Worm (Caenorhabditis elegans) whole organism, young adult: Measurements from ENCODE around the gene twk-17.

ENCODE experiments used
- B0019.2 ChIP-seq: fragments of 200-800 bp; sonication (Bioruptor generic); conservative IDR thresholded peaks from 2 replicates; pipeline ENCODE4 v1.3.6; 2022; ENCODE audit warnings: missing genetic modification reagents, missing genetic modification characterization, missing compliant biosample characterization
- F23B12.7 ChIP-seq: sonication (generic microtip); optimal IDR thresholded peaks from 2 replicates; lab custom pipeline; 2017; ENCODE audit warnings: missing genetic modification characterization, mild to moderate bottlenecking, missing compliant biosample characterization, antibody characterized with exemption, moderate library complexity; ENCODE audit not compliant: insufficient read depth
- F33H1.4 ChIP-seq: fragments of 200-800 bp; sonication (Bioruptor generic); IDR thresholded peaks from 2 replicates; pipeline ENCODE4 v1.3.6; 2022; ENCODE audit warnings: missing genetic modification reagents, missing genetic modification characterization, missing compliant biosample characterization
- F52B5.7 ChIP-seq: sonication (generic microtip); optimal IDR thresholded peaks from 2 replicates; lab custom pipeline; 2016; ENCODE audit warnings: mild to moderate bottlenecking, missing genetic modification characterization, missing compliant biosample characterization
- F55B11.4 ChIP-seq: sonication (generic microtip); optimal IDR thresholded peaks from 2 replicates; lab custom pipeline; 2016; ENCODE audit warnings: missing compliant biosample characterization, missing genetic modification characterization, borderline replicate concordance; ENCODE audit not compliant: insufficient read depth
- K11D2.4 ChIP-seq: fragments of 200-800 bp; sonication (Bioruptor generic); IDR thresholded peaks from 2 replicates; pipeline ENCODE4 v1.3.6; 2022; ENCODE audit warnings: missing genetic modification reagents, missing genetic modification characterization, missing compliant biosample characterization
- K12H6.12 ChIP-seq: fragments of 200-800 bp; sonication (Bioruptor generic); optimal IDR thresholded peaks from 2 replicates; lab custom pipeline; 2018; ENCODE audit warnings: mild to moderate bottlenecking, missing genetic modification characterization, missing compliant biosample characterization
- T26A5.8 ChIP-seq: sonication (generic microtip); optimal IDR thresholded peaks from 2 replicates; lab custom pipeline; 2016; ENCODE audit warnings: missing genetic modification characterization, missing compliant biosample characterization
- Y53G8AR.9 ChIP-seq: fragments of 200-800 bp; sonication (Bioruptor generic); conservative IDR thresholded peaks from 2 replicates; pipeline ENCODE4 v1.3.6; 2022; ENCODE audit warnings: missing genetic modification reagents, missing genetic modification characterization, missing compliant biosample characterization
- Y95B8A.8 ChIP-seq: fragments of 200-800 bp; sonication (Bioruptor generic); IDR thresholded peaks from 2 replicates; pipeline ENCODE4 v1.3.6; 2022; ENCODE audit warnings: missing genetic modification reagents, missing genetic modification characterization, missing compliant biosample characterization
- aptf-2 ChIP-seq: fragments of 200-800 bp; sonication (Bioruptor generic); conservative IDR thresholded peaks from 2 replicates; pipeline ENCODE4 v1.3.6; 2022; ENCODE audit warnings: missing genetic modification reagents, missing genetic modification characterization, missing compliant biosample characterization
- attf-6 ChIP-seq: fragments of 200-800 bp; sonication (Bioruptor generic); IDR thresholded peaks from 2 replicates; pipeline ENCODE4 v1.3.6; 2022; ENCODE audit warnings: missing genetic modification reagents, missing genetic modification characterization, missing compliant biosample characterization
- ccch-3 ChIP-seq: fragments of 200-800 bp; sonication (Bioruptor generic); optimal IDR thresholded peaks from 2 replicates; lab custom pipeline; 2018; ENCODE audit warnings: mild to moderate bottlenecking, missing genetic modification characterization, missing compliant biosample characterization
- ceh-58 ChIP-seq: fragments of 200-800 bp; sonication (Bioruptor generic); IDR thresholded peaks from 2 replicates; pipeline ENCODE4 v1.3.6; 2022; ENCODE audit warnings: missing genetic modification characterization, missing compliant biosample characterization
- dox-1 ChIP-seq: fragments of 200-800 bp; sonication (Bioruptor generic); IDR thresholded peaks from 2 replicates; pipeline ENCODE4 v1.3.6; 2022; ENCODE audit warnings: missing genetic modification reagents, missing genetic modification characterization, missing compliant biosample characterization
- dpff-1 ChIP-seq: sonication (generic microtip); optimal IDR thresholded peaks from 2 replicates; lab custom pipeline; 2017; ENCODE audit warnings: mild to moderate bottlenecking, missing genetic modification characterization, missing compliant biosample characterization
- egrh-3 ChIP-seq: fragments of 200-800 bp; sonication (Bioruptor generic); IDR thresholded peaks from 2 replicates; pipeline ENCODE4 v1.3.6; 2022; ENCODE audit warnings: missing genetic modification reagents, missing genetic modification characterization, missing compliant biosample characterization
- ekl-4 ChIP-seq: fragments of 200-800 bp; sonication (Bioruptor generic); IDR thresholded peaks from 2 replicates; pipeline ENCODE4 v1.3.6; 2022; ENCODE audit warnings: missing genetic modification reagents, missing genetic modification characterization, missing compliant biosample characterization
- gei-17 ChIP-seq: fragments of 200-800 bp; sonication (Bioruptor generic); optimal IDR thresholded peaks from 2 replicates; lab custom pipeline; 2018; ENCODE audit warnings: mild to moderate bottlenecking, missing genetic modification characterization, missing compliant biosample characterization
- him-1 ChIP-seq: sonication (generic microtip); optimal IDR thresholded peaks from 2 replicates; lab custom pipeline; 2016; ENCODE audit warnings: missing genotype, missing genetic modification reagents, missing genetic modification characterization, missing compliant biosample characterization
- hlh-12 ChIP-seq: sonication (generic microtip); optimal IDR thresholded peaks from 2 replicates; lab custom pipeline; 2016; ENCODE audit warnings: missing genetic modification characterization, missing compliant biosample characterization
- hmg-1.2 ChIP-seq: fragments of 200-800 bp; sonication (Bioruptor generic); IDR thresholded peaks from 2 replicates; pipeline ENCODE4 v1.3.6; 2022; ENCODE audit warnings: missing genetic modification reagents, missing genetic modification characterization, missing compliant biosample characterization
- lin-26 ChIP-seq: fragments of 200-800 bp; sonication (Bioruptor generic); IDR thresholded peaks from 2 replicates; pipeline ENCODE4 v1.3.6; 2022; ENCODE audit warnings: missing genetic modification reagents, missing genetic modification characterization, missing compliant biosample characterization
- lin-35 ChIP-seq, 3 experiments: fragments of 150-350 bp in 2 of 3; sonication (generic microtip) in 1 of 3; optimal IDR thresholded peaks; 2 replicates each; lab custom pipeline; 2014 to 2018; ENCODE audit warnings: missing biosample characterization in 3 of 3, missing genetic modification characterization in 3 of 3, missing genetic modification reagents in 3 of 3
- lir-1 ChIP-seq: fragments of 200-800 bp; sonication (Bioruptor generic); conservative IDR thresholded peaks from 2 replicates; pipeline ENCODE4 v1.3.6; 2022; ENCODE audit warnings: missing genetic modification reagents, missing genetic modification characterization, missing compliant biosample characterization
- lsy-27 ChIP-seq: sonication (generic microtip); optimal IDR thresholded peaks from 2 replicates; lab custom pipeline; 2017; ENCODE audit warnings: missing genetic modification characterization, mild to moderate bottlenecking, missing compliant biosample characterization, antibody characterized with exemption, missing genotype, borderline replicate concordance; ENCODE audit not compliant: insufficient read depth
- mcd-1 ChIP-seq: fragments of 200-800 bp; sonication (Bioruptor generic); IDR thresholded peaks from 2 replicates; pipeline ENCODE4 v1.3.6; 2022; ENCODE audit warnings: missing genetic modification reagents, missing genetic modification characterization, missing compliant biosample characterization
- mes-4 ChIP-seq: sonication (generic microtip); optimal IDR thresholded peaks from 2 replicates; lab custom pipeline; 2016; ENCODE audit warnings: missing genotype, missing genetic modification characterization, missing compliant biosample characterization
- nfya-2 ChIP-seq: fragments of 200-800 bp; sonication (Bioruptor generic); IDR thresholded peaks from 2 replicates; pipeline ENCODE4 v1.3.6; 2022; ENCODE audit warnings: missing genetic modification reagents, missing genetic modification characterization, missing compliant biosample characterization
- nhr-120 ChIP-seq: fragments of 200-800 bp; sonication (Bioruptor generic); IDR thresholded peaks from 2 replicates; pipeline ENCODE4 v1.3.6; 2022; ENCODE audit warnings: missing genetic modification characterization, missing compliant biosample characterization
- nhr-80 ChIP-seq: sonication (generic microtip); optimal IDR thresholded peaks from 2 replicates; lab custom pipeline; 2016; ENCODE audit warnings: missing genetic modification characterization, missing compliant biosample characterization
- pbrm-1 ChIP-seq: fragments of 200-800 bp; sonication (Bioruptor generic); IDR thresholded peaks from 2 replicates; pipeline ENCODE4 v1.3.6; 2022; ENCODE audit warnings: missing genetic modification reagents, missing genetic modification characterization, missing compliant biosample characterization
- pha-4 ChIP-seq: fragments of 150-350 bp; sonication (generic microtip); optimal IDR thresholded peaks from 2 replicates; lab custom pipeline; 2014; ENCODE audit warnings: missing biosample characterization, missing genetic modification reagents, missing genetic modification characterization
- rcor-1 ChIP-seq: fragments of 200-800 bp; sonication (Bioruptor generic); IDR thresholded peaks from 2 replicates; pipeline ENCODE4 v1.3.6; 2022; ENCODE audit warnings: missing genetic modification reagents, missing genetic modification characterization, missing compliant biosample characterization
- sdz-38 ChIP-seq: sonication (generic microtip); optimal IDR thresholded peaks from 2 replicates; lab custom pipeline; 2016; ENCODE audit warnings: missing genotype, missing genetic modification characterization, missing compliant biosample characterization
- snpc-1.1 ChIP-seq: sonication (generic microtip); optimal IDR thresholded peaks from 2 replicates; lab custom pipeline; 2017; ENCODE audit warnings: missing genetic modification characterization, mild to moderate bottlenecking, missing compliant biosample characterization, antibody characterized with exemption, moderate library complexity, missing genotype, missing genetic modification reagents; ENCODE audit not compliant: insufficient read depth
- snpc-3.4 ChIP-seq: sonication (generic microtip); optimal IDR thresholded peaks from 2 replicates; lab custom pipeline; 2017; ENCODE audit warnings: missing genetic modification characterization, mild to moderate bottlenecking, missing compliant biosample characterization, antibody characterized with exemption, moderate library complexity, missing genotype, missing genetic modification reagents
- snpc-4 ChIP-seq, 5 experiments: fragments of 150-350 bp in 1 of 5; sonication (generic microtip) in 4 of 5; optimal IDR thresholded peaks; 2 replicates each; lab custom pipeline; 2014 to 2018; ENCODE audit warnings: missing genetic modification characterization in 5 of 5, missing biosample characterization in 3 of 5, antibody characterized with exemption in 2 of 5, mild to moderate bottlenecking in 2 of 5, missing compliant biosample characterization in 2 of 5, missing genotype in 2 of 5, moderate library complexity in 2 of 5, missing genetic modification reagents in 1 of 5
- xnd-1 ChIP-seq: sonication (generic microtip); optimal IDR thresholded peaks from 2 replicates; lab custom pipeline; 2016; ENCODE audit warnings: missing genotype, missing genetic modification reagents, missing genetic modification characterization, missing compliant biosample characterization
- zfh-2 ChIP-seq: fragments of 200-800 bp; sonication (Bioruptor generic); conservative IDR thresholded peaks from 2 replicates; pipeline ENCODE4 v1.3.6; 2022; ENCODE audit warnings: missing genetic modification reagents, missing genetic modification characterization, missing compliant biosample characterization
- zim-3 ChIP-seq: sonication (generic microtip); optimal IDR thresholded peaks from 2 replicates; lab custom pipeline; 2017; ENCODE audit warnings: mild to moderate bottlenecking, missing genetic modification characterization, moderate library complexity, missing compliant biosample characterization
- ztf-28 ChIP-seq: fragments of 200-800 bp; sonication (Bioruptor generic); IDR thresholded peaks from 2 replicates; pipeline ENCODE4 v1.3.6; 2022; ENCODE audit warnings: missing genetic modification reagents, missing genetic modification characterization, missing compliant biosample characterization

twk-17 gene

DNA sequence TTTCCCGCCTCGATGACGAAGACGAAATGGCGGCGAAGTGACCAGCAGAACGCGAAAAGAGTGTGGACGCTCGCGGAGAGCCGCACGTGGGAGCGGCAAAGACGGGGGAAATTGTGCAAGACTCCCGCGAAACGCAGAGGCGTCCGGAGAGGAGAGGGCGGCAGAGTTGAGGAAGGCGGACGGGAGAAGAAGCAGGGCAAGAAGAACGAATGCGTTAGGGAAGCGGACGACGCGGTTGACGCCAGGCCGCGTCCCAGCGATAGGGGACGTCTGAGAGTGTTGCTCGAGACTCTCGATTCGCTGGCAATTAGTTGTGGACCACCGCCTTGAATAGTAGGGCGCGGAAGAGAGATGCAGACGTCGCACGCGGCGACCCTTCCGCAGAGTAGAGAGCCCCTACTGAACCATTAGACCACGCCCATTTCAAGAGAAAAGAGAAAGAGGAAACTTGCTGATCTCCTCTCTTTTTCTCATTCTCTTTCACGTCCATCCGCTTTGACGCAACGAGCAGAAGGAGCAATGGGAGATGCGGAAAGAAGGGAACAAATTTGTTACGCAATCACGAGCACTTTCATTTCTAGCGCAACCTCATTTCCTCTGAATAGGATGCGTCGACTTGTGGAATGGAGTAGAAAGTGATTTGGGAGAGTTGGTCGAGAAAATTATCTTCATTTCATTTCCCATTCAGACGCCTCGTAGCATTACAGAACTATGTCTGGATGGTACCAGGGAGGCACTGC is 43.5 kb upstream of the twk-17 start:
- TF ChIP-seq nfya-2 (GFP tag; lab: Robert Waterston, UW) (no peak), ceh-58 (GFP tag; lab: Robert Waterston, UW) (no peak), F33H1.4 (no peak), T26A5.8 (tag; lab: Kevin White, UChicago) (no peak), snpc-4 (GFP tag; optimal IDR thresholded peaks at IDR 0.05; lab: Kevin White, UChicago) (no peak), snpc-4 (tag; optimal IDR thresholded peaks at IDR 0.05; lab: Kevin White, UChicago) (no peak), lin-26 (GFP tag; lab: Robert Waterston, UW) (peak; percentile 34; the same call in 1 of the 2 replicates), attf-6 (GFP tag; lab: Robert Waterston, UW) (no peak), lin-35 (GFP tag; optimal IDR thresholded peaks at IDR 0.05; lab: Kevin White, UChicago) (no peak), pbrm-1 (GFP tag; lab: Robert Waterston, UW) (no peak), pha-4 (tag; lab: Kevin White, UChicago) (no peak), snpc-3.4 (no peak), F23B12.7 (tag; lab: Kevin White, UChicago) (no peak), snpc-1.1 (tag; lab: Kevin White, UChicago) (no peak), mcd-1 (GFP tag; lab: Robert Waterston, UW) (no peak), dox-1 (GFP tag; lab: Robert Waterston, UW) (peak; percentile 43; the same call in 1 of the 2 replicates), K11D2.4 (GFP tag; lab: Robert Waterston, UW) (0 out of 2 replicates have a peak, but pooled peaks have one; percentile 25), K12H6.12 (tag; lab: Kevin White, UChicago) (peak; percentile 11), Y95B8A.8 (GFP tag; lab: Robert Waterston, UW) (no peak), F52B5.7 (tag; lab: Kevin White, UChicago) (no peak), xnd-1 (tag; lab: Kevin White, UChicago) (no peak), him-1 (tag; lab: Kevin White, UChicago) (no peak), ztf-28 (no peak), ekl-4 (GFP tag; lab: Robert Waterston, UW) (no peak), aptf-2 (GFP tag; lab: Robert Waterston, UW) (no peak), lsy-27 (tag; lab: Kevin White, UChicago) (no peak), nhr-80 (tag; lab: Kevin White, UChicago) (no peak), nhr-120 (GFP tag; lab: Robert Waterston, UW) (no peak), egrh-3 (GFP tag; lab: Robert Waterston, UW) (peak; percentile 83), zfh-2 (GFP tag; lab: Robert Waterston, UW) (peak; percentile 94), dpff-1 (tag; lab: Kevin White, UChicago) (no peak), sdz-38 (tag; lab: Kevin White, UChicago) (no peak), mes-4 (tag; lab: Kevin White, UChicago) (no peak), hmg-1.2 (GFP tag; lab: Robert Waterston, UW) (no peak)

ce11 chrX:7645313-7645712 is 37.4 kb upstream of the twk-17 start, which contains the start of gene F26A10.2:
Gene F26A10.2, minus strand, starts transcription at chrX:7645413.
- TF ChIP-seq lir-1 (GFP tag; lab: Robert Waterston, UW) (no peak), dpff-1 (tag; lab: Kevin White, UChicago) (no peak), ccch-3 (GFP tag; lab: Kevin White, UChicago) (no peak), gei-17 (GFP tag; lab: Kevin White, UChicago) (no peak), hlh-12 (tag; lab: Kevin White, UChicago) (no peak), F55B11.4 (tag; lab: Kevin White, UChicago) (no peak), B0019.2 (GFP tag; lab: Robert Waterston, UW) (no peak), Y53G8AR.9 (GFP tag; lab: Robert Waterston, UW) (no peak), zim-3 (tag; lab: Kevin White, UChicago) (no peak), rcor-1 (no peak)
